Fruit fly (Drosophila melanogaster) whole organism, embryonic: ENCODE results near the gene waw.

ENCODE experiments used
- Atf3 ChIP-seq: fragments of 200-800 bp; sonication (Bioruptor generic); optimal IDR thresholded peaks from 3 replicates; lab custom pipeline; 2016; ENCODE audit warnings: missing biosample characterization, missing genetic modification characterization
- Bdp1 ChIP-seq: fragments of 200-800 bp; sonication (Bioruptor generic); optimal IDR thresholded peaks from 3 replicates; lab custom pipeline; 2016; ENCODE audit warnings: missing biosample characterization, missing genetic modification characterization
- CG10366 ChIP-seq: fragments of 200-800 bp; sonication (Bioruptor generic); IDR thresholded peaks from 2 replicates; pipeline ENCODE4 v1.3.6; 2022; ENCODE audit warnings: missing biosample characterization, missing genetic modification characterization
- CG10462 ChIP-seq: fragments of 200-800 bp; sonication (Bioruptor generic); optimal IDR thresholded peaks from 2 replicates; lab custom pipeline; 2016; ENCODE audit warnings: missing biosample characterization, missing genetic modification characterization
- CG11093 ChIP-seq: fragments of 200-800 bp; sonication (Bioruptor generic); IDR thresholded peaks from 3 replicates; pipeline ENCODE4 v1.3.6; 2022; ENCODE audit warnings: missing biosample characterization, missing genetic modification characterization
- CG16863 ChIP-seq: fragments of 200-800 bp; sonication (Bioruptor generic); optimal IDR thresholded peaks from 3 replicates; lab custom pipeline; 2016; ENCODE audit warnings: missing biosample characterization, missing genetic modification characterization
- CG17612 ChIP-seq: fragments of 200-800 bp; sonication (Bioruptor generic); IDR thresholded peaks from 2 replicates; pipeline ENCODE4 v1.3.6; 2022; ENCODE audit warnings: missing biosample characterization, missing genetic modification characterization
- CG1792 ChIP-seq: fragments of 200-800 bp; sonication (Bioruptor generic); optimal IDR thresholded peaks from 2 replicates; lab custom pipeline; 2016; ENCODE audit warnings: missing biosample characterization, missing genetic modification characterization
- CG18011 ChIP-seq: fragments of 200-800 bp; sonication (Bioruptor generic); optimal IDR thresholded peaks from 2 replicates; lab custom pipeline; 2017; ENCODE audit warnings: missing biosample characterization, missing genetic modification characterization, mild to moderate bottlenecking, moderate library complexity, missing genotype
- CG18476 ChIP-seq: fragments of 200-800 bp; sonication (Bioruptor generic); optimal IDR thresholded peaks from 2 replicates; lab custom pipeline; 2016; ENCODE audit warnings: missing biosample characterization, mild to moderate bottlenecking, missing genetic modification characterization
- CG18619 ChIP-seq: fragments of 200-800 bp; sonication (Bioruptor generic); optimal IDR thresholded peaks from 3 replicates; lab custom pipeline; 2017; ENCODE audit warnings: missing biosample characterization, mild to moderate bottlenecking, missing genetic modification characterization
- CG30403 ChIP-seq: fragments of 200-800 bp; sonication (Bioruptor generic); optimal IDR thresholded peaks from 3 replicates; lab custom pipeline; 2016; ENCODE audit warnings: missing biosample characterization, missing genetic modification characterization
- CG32532 ChIP-seq: fragments of 200-800 bp; sonication (Bioruptor generic); IDR thresholded peaks from 2 replicates; pipeline ENCODE4 v1.3.6; 2022; ENCODE audit warnings: missing biosample characterization, missing genetic modification characterization
- CG33213 ChIP-seq: fragments of 200-800 bp; sonication (Bioruptor generic); optimal IDR thresholded peaks from 3 replicates; lab custom pipeline; 2016; ENCODE audit warnings: missing biosample characterization, missing genetic modification characterization
- CG3407 ChIP-seq: fragments of 200-800 bp; sonication (Bioruptor generic); optimal IDR thresholded peaks from 2 replicates; lab custom pipeline; 2018; ENCODE audit warnings: missing biosample characterization, mild to moderate bottlenecking, missing genetic modification characterization
- CG3726 ChIP-seq: fragments of 200-800 bp; sonication (Bioruptor generic); IDR thresholded peaks from 3 replicates; pipeline ENCODE4, ENCODE4 v1.3.6; 2022; ENCODE audit warnings: missing biosample characterization, missing genetic modification characterization
- CG4707 ChIP-seq: fragments of 200-800 bp; sonication (Bioruptor generic); optimal IDR thresholded peaks from 2 replicates; lab custom pipeline; 2018; ENCODE audit warnings: missing biosample characterization, mild to moderate bottlenecking, missing genetic modification characterization, moderate library complexity
- CG6254 ChIP-seq: fragments of 200-800 bp; sonication (Bioruptor generic); optimal IDR thresholded peaks from 3 replicates; lab custom pipeline; 2017; ENCODE audit warnings: mild to moderate bottlenecking, missing biosample characterization, missing genetic modification reagents, missing genetic modification characterization
- CG7963 ChIP-seq: fragments of 200-800 bp; sonication (Bioruptor generic); IDR thresholded peaks from 3 replicates; pipeline ENCODE4 v1.3.6; 2022; ENCODE audit warnings: missing biosample characterization, missing genetic modification characterization; ENCODE audit not compliant: partially characterized antibody
- CG8089 ChIP-seq: fragments of 200-800 bp; sonication (Bioruptor generic); optimal IDR thresholded peaks from 3 replicates; lab custom pipeline; 2016; ENCODE audit warnings: missing biosample characterization, missing genetic modification characterization
- CG9215 ChIP-seq: fragments of 200-800 bp; sonication (Bioruptor generic); IDR thresholded peaks from 2 replicates; pipeline ENCODE4 v1.3.6; 2022; ENCODE audit warnings: missing biosample characterization, missing genetic modification characterization
- CG9727 ChIP-seq: fragments of 200-800 bp; sonication (Bioruptor generic); optimal IDR thresholded peaks from 3 replicates; lab custom pipeline; 2017; ENCODE audit warnings: missing biosample characterization, mild to moderate bottlenecking, missing genetic modification characterization
- CG9876 ChIP-seq: fragments of 200-800 bp; sonication (Bioruptor generic); optimal IDR thresholded peaks from 2 replicates; lab custom pipeline; 2016; ENCODE audit warnings: missing biosample characterization, missing genetic modification characterization
- D19B ChIP-seq: fragments of 200-800 bp; sonication (Bioruptor generic); optimal IDR thresholded peaks from 2 replicates; lab custom pipeline; 2017; ENCODE audit warnings: missing biosample characterization, mild to moderate bottlenecking, missing genetic modification characterization
- Doc2 ChIP-seq: fragments of 200-800 bp; sonication (Bioruptor generic); IDR thresholded peaks from 2 replicates; pipeline ENCODE4 v1.3.6; 2022; ENCODE audit warnings: missing biosample characterization, missing genetic modification characterization
- H2.0 ChIP-seq: fragments of 200-800 bp; sonication (Bioruptor generic); IDR thresholded peaks from 2 replicates; pipeline ENCODE4 v1.3.6; 2022; ENCODE audit warnings: missing biosample characterization, missing genetic modification characterization
- HLH3B ChIP-seq: fragments of 200-800 bp; sonication (Bioruptor generic); IDR thresholded peaks from 2 replicates; pipeline ENCODE4 v1.3.6; 2022; ENCODE audit warnings: missing biosample characterization, missing genetic modification characterization
- Hmr ChIP-seq: fragments of 200-800 bp; sonication (Bioruptor generic); optimal IDR thresholded peaks from 3 replicates; lab custom pipeline; 2017; ENCODE audit warnings: mild to moderate bottlenecking, missing biosample characterization, missing genetic modification reagents, missing genetic modification characterization
- Hr3 ChIP-seq: fragments of 200-800 bp; sonication (Bioruptor generic); optimal IDR thresholded peaks from 3 replicates; lab custom pipeline; 2016; ENCODE audit warnings: missing biosample characterization, missing genetic modification characterization
- NFAT ChIP-seq: fragments of 200-800 bp; sonication (Bioruptor generic); IDR thresholded peaks from 2 replicates; pipeline ENCODE4 v1.3.6; 2022; ENCODE audit warnings: missing biosample characterization, missing genetic modification characterization
- Nf-YC ChIP-seq: fragments of 200-800 bp; optimal IDR thresholded peaks from 3 replicates; lab custom pipeline; 2019; ENCODE audit warnings: missing biosample characterization, mild to moderate bottlenecking, missing genetic modification characterization, moderate library complexity
- Six4 ChIP-seq: fragments of 200-800 bp; sonication (Bioruptor generic); optimal IDR thresholded peaks from 2 replicates; lab custom pipeline; 2016; ENCODE audit warnings: missing biosample characterization, missing genetic modification characterization
- Sox102F ChIP-seq: fragments of 200-800 bp; sonication (Bioruptor generic); optimal IDR thresholded peaks from 2 replicates; lab custom pipeline; 2018; ENCODE audit warnings: missing biosample characterization, mild to moderate bottlenecking, missing genetic modification characterization, moderate library complexity
- Vsx1 ChIP-seq: fragments of 200-800 bp; sonication (Bioruptor generic); optimal IDR thresholded peaks from 2 replicates; lab custom pipeline; 2017; ENCODE audit warnings: missing biosample characterization, mild to moderate bottlenecking, missing genetic modification characterization, missing genetic modification reagents
- Xbp1 ChIP-seq: fragments of 200-800 bp; sonication (Bioruptor generic); optimal IDR thresholded peaks from 3 replicates; lab custom pipeline; 2016; ENCODE audit warnings: missing biosample characterization, mild to moderate bottlenecking, missing genetic modification characterization
- abd-A ChIP-seq: fragments of 200-800 bp; sonication (Bioruptor generic); optimal IDR thresholded peaks from 3 replicates; lab custom pipeline; 2019; ENCODE audit warnings: missing biosample characterization, mild to moderate bottlenecking, missing genetic modification characterization, moderate library complexity
- bbx ChIP-seq: fragments of 200-800 bp; sonication (Bioruptor generic); IDR thresholded peaks from 2 replicates; pipeline ENCODE4 v1.3.6; 2022; ENCODE audit warnings: missing biosample characterization, missing genetic modification characterization; ENCODE audit not compliant: partially characterized antibody
- ci ChIP-seq: fragments of 200-800 bp; sonication (Bioruptor generic); IDR thresholded peaks from 3 replicates; pipeline ENCODE4 v1.3.6; 2022; ENCODE audit warnings: missing biosample characterization, missing genetic modification characterization
- corto ChIP-seq: fragments of 200-800 bp; sonication (Bioruptor generic); optimal IDR thresholded peaks from 2 replicates; lab custom pipeline; 2016; ENCODE audit warnings: missing biosample characterization, mild to moderate bottlenecking, missing genetic modification characterization, moderate library complexity
- dan ChIP-seq: fragments of 200-800 bp; sonication (Bioruptor generic); IDR thresholded peaks from 2 replicates; pipeline ENCODE4 v1.3.6; 2022; ENCODE audit warnings: missing biosample characterization, missing genetic modification characterization
- dimm ChIP-seq: fragments of 200-800 bp; sonication (Bioruptor generic); IDR thresholded peaks from 2 replicates; pipeline ENCODE4 v1.3.6; 2022; ENCODE audit warnings: missing biosample characterization, missing genetic modification characterization
- ewg ChIP-seq: fragments of 200-800 bp; sonication (Bioruptor generic); optimal IDR thresholded peaks from 3 replicates; lab custom pipeline; 2017; ENCODE audit warnings: mild to moderate bottlenecking, missing biosample characterization, missing genetic modification reagents, missing genetic modification characterization
- fd96Cb ChIP-seq: fragments of 200-800 bp; sonication (Bioruptor generic); optimal IDR thresholded peaks from 2 replicates; lab custom pipeline; 2018; ENCODE audit warnings: missing biosample characterization, mild to moderate bottlenecking, missing genetic modification characterization, moderate library complexity
- gro ChIP-seq: fragments of 200-800 bp; sonication (Bioruptor generic); optimal IDR thresholded peaks from 2 replicates; lab custom pipeline; 2016; ENCODE audit warnings: missing biosample characterization, missing genetic modification characterization
- hbn ChIP-seq: fragments of 200-800 bp; sonication (Bioruptor generic); IDR thresholded peaks from 2 replicates; pipeline ENCODE4 v1.3.6; 2022; ENCODE audit warnings: missing biosample characterization, missing genetic modification characterization; ENCODE audit not compliant: partially characterized antibody
- ken ChIP-seq: fragments of 200-800 bp; sonication (Bioruptor generic); IDR thresholded peaks from 3 replicates; pipeline ENCODE4 v1.3.6; 2022; ENCODE audit warnings: missing biosample characterization, missing genetic modification characterization
- nom ChIP-seq: fragments of 200-800 bp; sonication (Bioruptor generic); optimal IDR thresholded peaks from 2 replicates; lab custom pipeline; 2017; ENCODE audit warnings: missing biosample characterization, missing genetic modification characterization, mild to moderate bottlenecking, moderate library complexity, missing genetic modification reagents
- oc ChIP-seq: fragments of 200-800 bp; sonication (Bioruptor generic); optimal IDR thresholded peaks from 2 replicates; lab custom pipeline; 2018; ENCODE audit warnings: missing biosample characterization, mild to moderate bottlenecking, missing genetic modification characterization, moderate library complexity
- pros ChIP-seq: fragments of 200-800 bp; sonication (Bioruptor generic); optimal IDR thresholded peaks from 3 replicates; lab custom pipeline; 2019; ENCODE audit warnings: missing biosample characterization, mild to moderate bottlenecking, missing genetic modification characterization, moderate library complexity
- row ChIP-seq: fragments of 200-800 bp; sonication (Bioruptor generic); IDR thresholded peaks from 3 replicates; pipeline ENCODE4 v1.3.6; 2022; ENCODE audit warnings: missing biosample characterization, missing genetic modification characterization
- wek ChIP-seq: fragments of 200-800 bp; sonication (Bioruptor generic); optimal IDR thresholded peaks from 3 replicates; lab custom pipeline; 2018; ENCODE audit warnings: missing biosample characterization, mild to moderate bottlenecking, missing genetic modification characterization, moderate library complexity

The waw gene

dm6 chrX:21362878-21363277 is at the start of gene waw, which contains the start of gene bbx (continued):
- no peak for TF ChIP-seq CG9215 (GFP tag; lab: Robert Waterston, UW)
- peak; percentile 8 for TF ChIP-seq Xbp1 (GFP tag; lab: Kevin White, UChicago)
- TF ChIP-seq CG9727 (GFP tag; lab: Kevin White, UChicago), result peak; percentile 47
- TF ChIP-seq Nf-YC (tag; lab: Kevin White, UChicago), result peak; percentile 21
- TF ChIP-seq NFAT (GFP tag; lab: Robert Waterston, UW), result no peak
- TF ChIP-seq CG18619 (GFP tag; lab: Kevin White, UChicago), result peak; percentile 6
- TF ChIP-seq H2.0, result 0 out of 2 replicates have a peak, but pooled peaks have one; percentile 10
- no peak for TF ChIP-seq abd-A
- peak; percentile 4 for TF ChIP-seq wek (GFP tag; lab: Kevin White, UChicago)
- TF ChIP-seq corto (GFP tag; lab: Kevin White, UChicago), result no peak
- no peak for TF ChIP-seq Atf3 (GFP tag; lab: Kevin White, UChicago)
- TF ChIP-seq CG11093 (GFP tag; lab: Robert Waterston, UW), result no peak
- TF ChIP-seq CG8089 (GFP tag; lab: Kevin White, UChicago), result no peak
- no peak for TF ChIP-seq Doc2 (GFP tag; lab: Robert Waterston, UW)
- peak; percentile 66 for TF ChIP-seq CG33213 (GFP tag; lab: Kevin White, UChicago)
- TF ChIP-seq pros, result no peak
- no peak; the same call in 2 of the 3 replicates for TF ChIP-seq ci (GFP tag; lab: Robert Waterston, UW)
- peak; percentile 37 for TF ChIP-seq nom (GFP tag; lab: Kevin White, UChicago)
- no peak for TF ChIP-seq CG18476 (GFP tag; lab: Kevin White, UChicago)
- TF ChIP-seq Six4 (GFP tag; lab: Kevin White, UChicago), result no peak
- TF ChIP-seq CG16863 (GFP tag; lab: Kevin White, UChicago), result no peak
- no peak for TF ChIP-seq D19B
- TF ChIP-seq CG1792 (GFP tag; lab: Kevin White, UChicago), result no peak
- no peak for TF ChIP-seq CG3726 (GFP tag; lab: Robert Waterston, UW)
- 0 out of 3 replicates have a peak, but pooled peaks have one; percentile 16 for TF ChIP-seq ken (GFP tag; lab: Robert Waterston, UW)
- no peak for TF ChIP-seq CG7963 (GFP tag; lab: Robert Waterston, UW)
- no peak for TF ChIP-seq CG18011 (GFP tag; lab: Kevin White, UChicago)
- no peak for TF ChIP-seq CG9876 (GFP tag; lab: Kevin White, UChicago)
- no peak for TF ChIP-seq Vsx1 (GFP tag; lab: Kevin White, UChicago)
- no peak for TF ChIP-seq CG30403 (GFP tag; lab: Kevin White, UChicago)
- no peak for TF ChIP-seq oc (tag; lab: Kevin White, UChicago)
- TF ChIP-seq hbn (GFP tag; lab: Robert Waterston, UW), result no peak
- TF ChIP-seq CG3407 (GFP tag; lab: Kevin White, UChicago), result no peak
- peak; percentile 52 for TF ChIP-seq ewg (GFP tag; lab: Kevin White, UChicago)
- TF ChIP-seq CG10366 (GFP tag; lab: Robert Waterston, UW), result no peak
- TF ChIP-seq bbx (GFP tag; lab: Robert Waterston, UW), result peak; percentile 41; the same call in 1 of the 2 replicates
- no peak for TF ChIP-seq HLH3B (GFP tag; lab: Robert Waterston, UW)
- no peak for TF ChIP-seq CG32532 (GFP tag; lab: Robert Waterston, UW)
- peak; percentile 16; the same call in 1 of the 3 replicates for TF ChIP-seq row
- TF ChIP-seq Hmr (GFP tag; lab: Kevin White, UChicago), result no peak
- TF ChIP-seq fd96Cb (tag; lab: Kevin White, UChicago), result no peak
- no peak for TF ChIP-seq Hr3 (GFP tag; lab: Kevin White, UChicago)
- TF ChIP-seq CG17612 (GFP tag; lab: Robert Waterston, UW), result no peak
- no peak for TF ChIP-seq dimm (GFP tag; lab: Robert Waterston, UW)
- TF ChIP-seq Sox102F (GFP tag; lab: Kevin White, UChicago), result no peak
- no peak for TF ChIP-seq Bdp1 (GFP tag; lab: Kevin White, UChicago)
- TF ChIP-seq CG10462 (GFP tag; lab: Kevin White, UChicago), result no peak
- TF ChIP-seq CG6254 (GFP tag; lab: Kevin White, UChicago), result no peak
- peak; percentile 17 for TF ChIP-seq CG4707 (GFP tag; lab: Kevin White, UChicago)
- peak; percentile 28 for TF ChIP-seq gro (GFP tag; lab: Kevin White, UChicago)
- TF ChIP-seq dan (GFP tag; lab: Robert Waterston, UW), result no peak
